Fruit fly (Drosophila melanogaster) whole organism, embryonic: ENCODE results near the gene Gdi.

Experiments used
- B-H1 ChIP-seq: fragments of 200-800 bp; sonication (Bioruptor generic); IDR thresholded peaks from 3 replicates; pipeline ENCODE4 v1.3.6; 2022; ENCODE audit warnings: missing biosample characterization, missing genetic modification characterization
- Blimp-1 ChIP-seq: fragments of 200-800 bp; sonication (Bioruptor generic); optimal IDR thresholded peaks from 3 replicates; lab custom pipeline; 2018; ENCODE audit warnings: missing biosample characterization, missing genetic modification characterization, mild to moderate bottlenecking, moderate library complexity, missing genetic modification reagents
- CG11085 ChIP-seq: fragments of 200-800 bp; sonication (Bioruptor generic); IDR thresholded peaks from 2 replicates; pipeline ENCODE4 v1.3.6; 2022; ENCODE audit warnings: missing biosample characterization, missing genetic modification characterization
- CG11723 ChIP-seq: fragments of 200-800 bp; sonication (Bioruptor generic); optimal IDR thresholded peaks from 2 replicates; lab custom pipeline; 2017; ENCODE audit warnings: missing biosample characterization, mild to moderate bottlenecking, missing genetic modification characterization
- CG12155 ChIP-seq: fragments of 200-800 bp; sonication (Bioruptor generic); optimal IDR thresholded peaks from 3 replicates; lab custom pipeline; 2016; ENCODE audit warnings: missing biosample characterization, missing genetic modification characterization
- CG1233 ChIP-seq: fragments of 200-800 bp; sonication (Bioruptor generic); optimal IDR thresholded peaks from 4 replicates; lab custom pipeline; 2018; ENCODE audit warnings: missing biosample characterization, mild to moderate bottlenecking, missing genetic modification characterization
- CG12942 ChIP-seq: fragments of 200-800 bp; sonication (Bioruptor generic); optimal IDR thresholded peaks from 3 replicates; lab custom pipeline; 2016; ENCODE audit warnings: missing biosample characterization, missing genetic modification characterization
- CG15073 ChIP-seq: fragments of 200-800 bp; sonication (Bioruptor generic); optimal IDR thresholded peaks from 2 replicates; lab custom pipeline; 2016; ENCODE audit warnings: missing biosample characterization, missing genetic modification characterization
- CG16813 ChIP-seq: fragments of 200-800 bp; sonication (Bioruptor generic); IDR thresholded peaks from 3 replicates; pipeline ENCODE4 v1.3.6; 2022; ENCODE audit warnings: missing biosample characterization, missing genetic modification characterization; ENCODE audit not compliant: partially characterized antibody
- CG17802 ChIP-seq: fragments of 200-800 bp; sonication (Bioruptor generic); optimal IDR thresholded peaks from 2 replicates; lab custom pipeline; 2018; ENCODE audit warnings: missing biosample characterization, mild to moderate bottlenecking, missing genetic modification characterization, moderate library complexity
- CG17829 ChIP-seq: fragments of 200-800 bp; optimal IDR thresholded peaks from 2 replicates; lab custom pipeline; 2019; ENCODE audit warnings: missing biosample characterization, mild to moderate bottlenecking, missing genetic modification characterization, moderate library complexity
- CG2889 ChIP-seq: fragments of 200-800 bp; sonication (Bioruptor generic); IDR thresholded peaks from 3 replicates; pipeline ENCODE4 v1.3.6; 2022; ENCODE audit warnings: missing biosample characterization, missing genetic modification characterization
- CG30403 ChIP-seq: fragments of 200-800 bp; sonication (Bioruptor generic); optimal IDR thresholded peaks from 3 replicates; lab custom pipeline; 2016; ENCODE audit warnings: missing biosample characterization, missing genetic modification characterization
- CG30431 ChIP-seq: fragments of 200-800 bp; sonication (Bioruptor generic); optimal IDR thresholded peaks from 2 replicates; lab custom pipeline; 2017; ENCODE audit warnings: missing biosample characterization, missing genetic modification characterization
- CG3065 ChIP-seq: fragments of 200-800 bp; sonication (Bioruptor generic); optimal IDR thresholded peaks from 2 replicates; lab custom pipeline; 2016; ENCODE audit warnings: missing biosample characterization, missing genetic modification characterization
- CG31441 ChIP-seq: fragments of 200-800 bp; sonication (Bioruptor generic); IDR thresholded peaks from 2 replicates; pipeline ENCODE4 v1.3.6; 2022; ENCODE audit warnings: missing biosample characterization, missing genetic modification characterization
- CG42726 ChIP-seq: fragments of 200-800 bp; sonication (Bioruptor generic); IDR thresholded peaks from 2 replicates; pipeline ENCODE4 v1.3.6; 2022; ENCODE audit warnings: missing biosample characterization, missing genetic modification characterization; ENCODE audit not compliant: partially characterized antibody
- CG4730 ChIP-seq: fragments of 200-800 bp; sonication (Bioruptor generic); IDR thresholded peaks from 2 replicates; pipeline ENCODE4 v1.3.6; 2022; ENCODE audit warnings: missing biosample characterization, missing genetic modification characterization
- CTCF ChIP-seq: fragments of 200-800 bp; sonication (Bioruptor generic); optimal IDR thresholded peaks from 2 replicates; lab custom pipeline; 2017; ENCODE audit warnings: missing biosample characterization, mild to moderate bottlenecking, missing genetic modification characterization, moderate library complexity
- Deaf1 ChIP-seq: fragments of 200-800 bp; optimal IDR thresholded peaks from 3 replicates; lab custom pipeline; 2019; ENCODE audit warnings: missing biosample characterization, mild to moderate bottlenecking, missing genetic modification characterization, moderate library complexity
- Dfd ChIP-seq, 2 experiments: fragments of >200 bp; optimal IDR thresholded peaks; 2 replicates each; lab custom pipeline; 2017; ENCODE audit warnings: missing biosample characterization in 2 of 2, missing genetic modification characterization in 2 of 2
- Dll ChIP-seq: fragments of 200-800 bp; sonication (Bioruptor generic); IDR thresholded peaks from 4 replicates; pipeline ENCODE4 v1.3.6; 2022; ENCODE audit warnings: missing biosample characterization, missing genetic modification characterization; ENCODE audit not compliant: partially characterized antibody
- Drgx ChIP-seq: fragments of 200-800 bp; sonication (Bioruptor generic); IDR thresholded peaks from 2 replicates; pipeline ENCODE4 v1.3.6; 2022; ENCODE audit warnings: missing biosample characterization, missing genetic modification characterization
- ERR ChIP-seq: fragments of 200-800 bp; sonication (Bioruptor generic); optimal IDR thresholded peaks from 2 replicates; lab custom pipeline; 2016; ENCODE audit warnings: missing biosample characterization, missing genetic modification characterization
- Fer2 ChIP-seq: fragments of 200-800 bp; sonication (Bioruptor generic); optimal IDR thresholded peaks from 2 replicates; lab custom pipeline; 2018; ENCODE audit warnings: missing biosample characterization, mild to moderate bottlenecking, missing genetic modification characterization, moderate library complexity
- Hr78 ChIP-seq, 2 experiments: fragments of 200-800 bp in 1 of 2; fragments of >200 bp in 1 of 2; sonication (Bioruptor generic) in 1 of 2; optimal IDR thresholded peaks; 2 replicates each; lab custom pipeline; 2017 to 2019; ENCODE audit warnings: missing biosample characterization in 2 of 2, missing genetic modification characterization in 2 of 2, mild to moderate bottlenecking in 1 of 2, moderate library complexity in 1 of 2
- Med ChIP-seq: fragments of 200-800 bp; sonication (Bioruptor generic); peaks from one replicate; lab custom pipeline; 2016; ENCODE audit warnings: missing biosample characterization, missing genetic modification characterization, mild to moderate bottlenecking, inconsistent platforms, moderate library complexity
- Nf-YC ChIP-seq: fragments of 200-800 bp; optimal IDR thresholded peaks from 3 replicates; lab custom pipeline; 2019; ENCODE audit warnings: missing biosample characterization, mild to moderate bottlenecking, missing genetic modification characterization, moderate library complexity
- Sry-β ChIP-seq: fragments of 200-800 bp; sonication (Bioruptor generic); optimal IDR thresholded peaks from 2 replicates; lab custom pipeline; 2018; ENCODE audit warnings: missing biosample characterization, mild to moderate bottlenecking, missing genetic modification characterization, moderate library complexity
- Ssrp ChIP-seq: fragments of 200-800 bp; sonication (Bioruptor generic); optimal IDR thresholded peaks from 2 replicates; lab custom pipeline; 2018; ENCODE audit warnings: missing biosample characterization, mild to moderate bottlenecking, missing genetic modification characterization, moderate library complexity
- bsh ChIP-seq, 2 experiments: fragments of 200-800 bp; sonication (Bioruptor generic); optimal IDR thresholded peaks; 2 replicates each; lab custom pipeline; 2017 to 2018; ENCODE audit warnings: mild to moderate bottlenecking in 2 of 2, missing biosample characterization in 2 of 2, missing genetic modification characterization in 2 of 2, moderate library complexity in 1 of 2
- cad ChIP-seq: fragments of >200 bp; optimal IDR thresholded peaks from 2 replicates; lab custom pipeline; 2017; ENCODE audit warnings: missing biosample characterization, missing genetic modification characterization
- chif ChIP-seq, 2 experiments: fragments of 200-800 bp; sonication (Bioruptor generic); optimal IDR thresholded peaks; 3 replicates each; lab custom pipeline; 2016; ENCODE audit warnings: missing biosample characterization in 2 of 2, missing genetic modification characterization in 2 of 2
- disco-r ChIP-seq: fragments of 200-800 bp; sonication (Bioruptor generic); optimal IDR thresholded peaks from 2 replicates; lab custom pipeline; 2016; ENCODE audit warnings: missing biosample characterization, missing genetic modification characterization
- dmrt11E ChIP-seq: fragments of 200-800 bp; sonication (Bioruptor generic); optimal IDR thresholded peaks from 3 replicates; lab custom pipeline; 2018; ENCODE audit warnings: missing biosample characterization, mild to moderate bottlenecking, missing genetic modification characterization, moderate library complexity
- gcm2 ChIP-seq: fragments of 200-800 bp; sonication (Bioruptor generic); optimal IDR thresholded peaks from 2 replicates; lab custom pipeline; 2016; ENCODE audit warnings: missing biosample characterization, missing genetic modification characterization
- gro ChIP-seq: fragments of 200-800 bp; sonication (Bioruptor generic); optimal IDR thresholded peaks from 2 replicates; lab custom pipeline; 2016; ENCODE audit warnings: missing biosample characterization, missing genetic modification characterization
- hb ChIP-seq: fragments of 200-800 bp; sonication (Bioruptor generic); IDR thresholded peaks from 3 replicates; pipeline ENCODE4 v1.3.6; 2022; ENCODE audit warnings: missing biosample characterization, missing genetic modification characterization; ENCODE audit not compliant: partially characterized antibody
- lbe ChIP-seq: fragments of 200-800 bp; sonication (Bioruptor generic); optimal IDR thresholded peaks from 2 replicates; lab custom pipeline; 2016; ENCODE audit warnings: missing biosample characterization, mild to moderate bottlenecking, missing genetic modification characterization
- nom ChIP-seq: fragments of 200-800 bp; sonication (Bioruptor generic); optimal IDR thresholded peaks from 2 replicates; lab custom pipeline; 2017; ENCODE audit warnings: missing biosample characterization, missing genetic modification characterization, mild to moderate bottlenecking, moderate library complexity, missing genetic modification reagents
- pb ChIP-seq: fragments of 200-800 bp; sonication (Bioruptor generic); optimal IDR thresholded peaks from 3 replicates; lab custom pipeline; 2016; ENCODE audit warnings: missing biosample characterization, missing genetic modification characterization
- pfk ChIP-seq: fragments of 200-800 bp; sonication (Bioruptor generic); optimal IDR thresholded peaks from 2 replicates; lab custom pipeline; 2018; ENCODE audit warnings: missing biosample characterization, mild to moderate bottlenecking, missing genetic modification characterization, moderate library complexity
- pzg ChIP-seq: fragments of 200-800 bp; sonication (Bioruptor generic); optimal IDR thresholded peaks from 3 replicates; lab custom pipeline; 2018; ENCODE audit warnings: missing biosample characterization, mild to moderate bottlenecking, missing genetic modification characterization, moderate library complexity
- repo ChIP-seq: fragments of 200-800 bp; sonication (Bioruptor generic); optimal IDR thresholded peaks from 2 replicates; lab custom pipeline; 2016; ENCODE audit warnings: missing biosample characterization, missing genetic modification characterization
- sens ChIP-seq: fragments of 200-800 bp; sonication (Bioruptor generic); peaks from one replicate; lab custom pipeline; 2016; ENCODE audit warnings: missing biosample characterization, missing genetic modification characterization
- slou ChIP-seq: fragments of 200-800 bp; sonication (Bioruptor generic); optimal IDR thresholded peaks from 3 replicates; lab custom pipeline; 2016; ENCODE audit warnings: missing biosample characterization, missing genetic modification characterization
- sqz ChIP-seq: fragments of 200-800 bp; sonication (Bioruptor generic); optimal IDR thresholded peaks from 3 replicates; lab custom pipeline; 2018; ENCODE audit warnings: missing biosample characterization, mild to moderate bottlenecking, missing genetic modification characterization
- tap ChIP-seq: fragments of 200-800 bp; optimal IDR thresholded peaks from 3 replicates; lab custom pipeline; 2019; ENCODE audit warnings: missing biosample characterization, mild to moderate bottlenecking, missing genetic modification characterization, moderate library complexity
- wor ChIP-seq: fragments of 200-800 bp; sonication (Bioruptor generic); IDR thresholded peaks from 2 replicates; pipeline ENCODE4 v1.3.6; 2022; ENCODE audit warnings: missing biosample characterization, missing genetic modification characterization

Gene Gdi

DNA sequence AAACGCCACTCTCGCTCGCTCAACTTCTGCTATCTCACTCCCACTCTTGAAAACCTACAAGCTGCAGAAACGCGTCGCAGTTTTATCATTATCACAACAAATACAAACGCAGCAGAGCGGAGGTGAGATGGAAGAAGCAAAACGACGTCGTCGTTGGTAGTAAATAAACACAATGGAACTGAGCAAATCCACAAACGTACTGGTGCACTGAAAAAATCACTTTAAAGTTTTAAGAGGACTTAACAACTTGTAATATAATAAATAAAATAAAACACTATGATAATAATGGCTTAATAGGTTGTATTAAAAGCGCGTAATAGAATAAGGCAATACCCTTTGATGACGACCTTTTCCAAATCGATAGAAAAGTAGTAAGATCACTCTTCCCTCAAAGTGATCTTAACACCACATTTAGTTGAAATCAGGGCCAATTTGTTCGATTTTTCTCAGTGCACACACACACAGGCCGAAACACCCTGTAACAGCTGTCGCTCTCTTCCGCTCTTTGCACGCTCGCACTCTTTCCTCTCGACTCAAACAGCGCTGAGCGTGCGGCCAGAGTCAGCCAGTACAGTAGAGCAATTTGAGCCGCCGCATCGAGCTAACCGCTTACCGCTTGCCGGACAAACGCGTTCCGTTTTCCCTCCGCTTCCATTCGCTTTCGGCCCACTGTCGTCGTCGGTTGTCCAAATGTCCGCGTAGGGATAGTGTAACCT, 45.3 kb downstream of the Gdi start (continued):
- peak; percentile 96 for TF ChIP-seq CG30403 (GFP tag; lab: Kevin White, UChicago)
- peak; percentile 93 for TF ChIP-seq CG12942
- TF ChIP-seq chif (GFP tag; optimal IDR thresholded peaks at IDR 0.05; lab: Kevin White, UChicago) = peak; percentile 62 to 85
- peak; percentile 99 for TF ChIP-seq dmrt11E (tag; lab: Kevin White, UChicago)
- peak; percentile 91 for TF ChIP-seq Blimp-1
- TF ChIP-seq CG3065 (GFP tag; lab: Kevin White, UChicago) = peak; percentile 93
- TF ChIP-seq cad (GFP tag; lab: Kevin White, UChicago) = no peak
- TF ChIP-seq CTCF (GFP tag; lab: Kevin White, UChicago) = peak; percentile 52
- no peak for TF ChIP-seq Dfd (GFP tag; optimal IDR thresholded peaks at IDR 0.05; lab: Kevin White, UChicago)
- peak; percentile 98 for TF ChIP-seq CG17829 (tag; lab: Kevin White, UChicago)
- peak; percentile 8 for TF ChIP-seq pzg (GFP tag; lab: Kevin White, UChicago)
- peak; percentile 93 for TF ChIP-seq CG11085 (GFP tag; lab: Robert Waterston, UW)
- peak; percentile 87 for TF ChIP-seq sqz (GFP tag; lab: Kevin White, UChicago)
- TF ChIP-seq wor = peak; percentile 90
- peak; percentile 93 for TF ChIP-seq nom (GFP tag; lab: Kevin White, UChicago)
- TF ChIP-seq CG30431 (GFP tag; lab: Kevin White, UChicago) = peak; percentile 96
- TF ChIP-seq pb (GFP tag; lab: Kevin White, UChicago) = peak; percentile 69
- TF ChIP-seq CG1233 (GFP tag; lab: Kevin White, UChicago) = peak; percentile 95
- peak; percentile 45 for TF ChIP-seq ERR
- peak; percentile 90 for TF ChIP-seq sens
- peak; percentile 92 for TF ChIP-seq CG11723
- no peak for TF ChIP-seq pfk (GFP tag; lab: Kevin White, UChicago)
- peak; percentile 88 for TF ChIP-seq Nf-YC (tag; lab: Kevin White, UChicago)
- TF ChIP-seq hb (GFP tag; lab: Robert Waterston, UW) = no peak
- peak; percentile 99 for TF ChIP-seq Ssrp (tag; lab: Kevin White, UChicago)
- peak; percentile 93 for TF ChIP-seq lbe (GFP tag; lab: Kevin White, UChicago)
- TF ChIP-seq CG31441 (GFP tag; lab: Robert Waterston, UW) = peak; percentile 88
- TF ChIP-seq CG4730 (GFP tag; lab: Robert Waterston, UW) = peak; percentile 89
- peak in 1 of 2 experiments; percentile 59 for TF ChIP-seq Hr78 (GFP tag; optimal IDR thresholded peaks at IDR 0.05; lab: Kevin White, UChicago)
- TF ChIP-seq gro (GFP tag; lab: Kevin White, UChicago) = no peak
- TF ChIP-seq CG15073 (GFP tag; lab: Kevin White, UChicago) = peak; percentile 56
- TF ChIP-seq Sry-β (GFP tag; lab: Kevin White, UChicago) = peak; percentile 64
- peak; percentile 77 for TF ChIP-seq repo (GFP tag; lab: Kevin White, UChicago)
- peak; percentile 94 for TF ChIP-seq CG12155
- TF ChIP-seq Med (GFP tag; lab: Kevin White, UChicago) = peak; percentile 94
- TF ChIP-seq Drgx (GFP tag; lab: Robert Waterston, UW) = peak; percentile 94
- peak; percentile 91 for TF ChIP-seq CG2889
- peak; percentile 90 for TF ChIP-seq tap (tag; lab: Kevin White, UChicago)
- TF ChIP-seq bsh (GFP tag; optimal IDR thresholded peaks at IDR 0.05; lab: Kevin White, UChicago) = peak; percentile 89 to 94
- peak; percentile 89 for TF ChIP-seq B-H1
- peak; percentile 95 for TF ChIP-seq slou (GFP tag; lab: Kevin White, UChicago)
- peak; percentile 78 for TF ChIP-seq Deaf1 (tag; lab: Kevin White, UChicago)
- peak; percentile 37; the same call in 1 of the 3 replicates for TF ChIP-seq CG16813 (GFP tag; lab: Robert Waterston, UW)
- peak; percentile 51 for TF ChIP-seq disco-r (GFP tag; lab: Kevin White, UChicago)
- peak; percentile 89 for TF ChIP-seq Fer2 (tag; lab: Kevin White, UChicago)
- TF ChIP-seq CG17802 (tag; lab: Kevin White, UChicago) = peak; percentile 62
- TF ChIP-seq Dll = no peak
- TF ChIP-seq CG42726 (GFP tag; lab: Robert Waterston, UW) = peak; percentile 64; the same call in 1 of the 2 replicates
- peak; percentile 92 for TF ChIP-seq gcm2 (GFP tag; lab: Kevin White, UChicago)
